Fruit fly (Drosophila melanogaster) whole organism, embryonic: Measurements from ENCODE around the gene Cys.

Experiments used
- Adf1 ChIP-seq: fragments of 200-800 bp; sonication (Bioruptor generic); IDR thresholded peaks from 2 replicates; pipeline ENCODE4 v1.3.6; 2022; ENCODE audit warnings: missing biosample characterization, missing genetic modification characterization
- CG10543 ChIP-seq: fragments of 200-800 bp; sonication (Bioruptor generic); optimal IDR thresholded peaks from 3 replicates; lab custom pipeline; 2017; ENCODE audit warnings: missing biosample characterization, mild to moderate bottlenecking, missing genetic modification characterization, moderate library complexity
- CG10979 ChIP-seq: fragments of 200-800 bp; sonication (Bioruptor generic); optimal IDR thresholded peaks from 2 replicates; lab custom pipeline; 2018; ENCODE audit warnings: missing biosample characterization, mild to moderate bottlenecking, missing genetic modification characterization, moderate library complexity
- CG12769 ChIP-seq: fragments of 200-800 bp; sonication (Bioruptor generic); optimal IDR thresholded peaks from 2 replicates; lab custom pipeline; 2019; ENCODE audit warnings: missing biosample characterization, mild to moderate bottlenecking, missing genetic modification characterization, moderate library complexity
- CG13287 ChIP-seq: fragments of 200-800 bp; sonication (Bioruptor generic); IDR thresholded peaks from 2 replicates; pipeline ENCODE4 v1.3.6; 2022; ENCODE audit warnings: missing biosample characterization, missing genetic modification characterization; ENCODE audit not compliant: partially characterized antibody
- CG13424 ChIP-seq: fragments of 200-800 bp; sonication (Bioruptor generic); optimal IDR thresholded peaks from 2 replicates; lab custom pipeline; 2019; ENCODE audit warnings: missing biosample characterization, mild to moderate bottlenecking, missing genetic modification characterization, moderate library complexity
- CG13624 ChIP-seq: fragments of 200-800 bp; sonication (Bioruptor generic); optimal IDR thresholded peaks from 2 replicates; lab custom pipeline; 2016; ENCODE audit warnings: missing biosample characterization, missing genetic modification characterization
- CG15696 ChIP-seq: fragments of 200-800 bp; sonication (Bioruptor generic); optimal IDR thresholded peaks from 2 replicates; lab custom pipeline; 2019; ENCODE audit warnings: missing biosample characterization, mild to moderate bottlenecking, missing genetic modification characterization, moderate library complexity
- CG1792 ChIP-seq: fragments of 200-800 bp; sonication (Bioruptor generic); optimal IDR thresholded peaks from 2 replicates; lab custom pipeline; 2016; ENCODE audit warnings: missing biosample characterization, missing genetic modification characterization
- CG2199 ChIP-seq: fragments of 200-800 bp; sonication (Bioruptor generic); IDR thresholded peaks from 3 replicates; pipeline ENCODE4 v1.3.6; 2022; ENCODE audit warnings: missing biosample characterization, missing genetic modification characterization
- CG30403 ChIP-seq: fragments of 200-800 bp; sonication (Bioruptor generic); optimal IDR thresholded peaks from 3 replicates; lab custom pipeline; 2016; ENCODE audit warnings: missing biosample characterization, missing genetic modification characterization
- CG3163 ChIP-seq: fragments of 200-800 bp; sonication (Bioruptor generic); optimal IDR thresholded peaks from 3 replicates; lab custom pipeline; 2016; ENCODE audit warnings: missing biosample characterization, missing genetic modification characterization
- CG32532 ChIP-seq: fragments of 200-800 bp; sonication (Bioruptor generic); IDR thresholded peaks from 2 replicates; pipeline ENCODE4 v1.3.6; 2022; ENCODE audit warnings: missing biosample characterization, missing genetic modification characterization
- CG32767 ChIP-seq: fragments of 200-800 bp; sonication (Bioruptor generic); IDR thresholded peaks from 2 replicates; pipeline ENCODE4 v1.3.6; 2022; ENCODE audit warnings: missing biosample characterization, missing genetic modification characterization
- CG4360 ChIP-seq: fragments of 200-800 bp; sonication (Bioruptor generic); IDR thresholded peaks from 2 replicates; pipeline ENCODE4 v1.3.6; 2022; ENCODE audit warnings: missing biosample characterization, missing genetic modification characterization
- CG43689 ChIP-seq: fragments of 200-800 bp; sonication (Bioruptor generic); IDR thresholded peaks from 2 replicates; pipeline ENCODE4 v1.3.6; 2022; ENCODE audit warnings: missing biosample characterization, missing genetic modification characterization
- CG8290 ChIP-seq, 3 experiments: fragments of 200-800 bp; sonication (Bioruptor generic); optimal IDR thresholded peaks; 2 replicates each; lab custom pipeline; 2016 to 2019; ENCODE audit warnings: missing biosample characterization in 3 of 3, missing genetic modification characterization in 3 of 3, mild to moderate bottlenecking in 2 of 3, moderate library complexity in 1 of 3
- CG9797 ChIP-seq: fragments of 200-800 bp; sonication (Bioruptor generic); optimal IDR thresholded peaks from 3 replicates; lab custom pipeline; 2018; ENCODE audit warnings: missing biosample characterization, mild to moderate bottlenecking, missing genetic modification characterization
- CTCF ChIP-seq: fragments of 200-800 bp; sonication (Bioruptor generic); optimal IDR thresholded peaks from 2 replicates; lab custom pipeline; 2017; ENCODE audit warnings: missing biosample characterization, mild to moderate bottlenecking, missing genetic modification characterization, moderate library complexity
- Chrac-16 ChIP-seq: fragments of 200-800 bp; sonication (Bioruptor generic); optimal IDR thresholded peaks from 3 replicates; lab custom pipeline; 2016; ENCODE audit warnings: missing biosample characterization, missing genetic modification characterization
- Deaf1 ChIP-seq: fragments of 200-800 bp; optimal IDR thresholded peaks from 3 replicates; lab custom pipeline; 2019; ENCODE audit warnings: missing biosample characterization, mild to moderate bottlenecking, missing genetic modification characterization, moderate library complexity
- Doc3 ChIP-seq: fragments of 200-800 bp; sonication (Bioruptor generic); IDR thresholded peaks from 3 replicates; pipeline ENCODE4 v1.3.6; 2022; ENCODE audit warnings: missing biosample characterization, missing genetic modification characterization; ENCODE audit not compliant: partially characterized antibody
- E2f2 ChIP-seq: fragments of 200-800 bp; sonication (Bioruptor generic); IDR thresholded peaks from 2 replicates; pipeline ENCODE4 v1.3.6; 2022; ENCODE audit warnings: missing biosample characterization, missing genetic modification characterization
- Fer3 ChIP-seq: fragments of 200-800 bp; sonication (Bioruptor generic); optimal IDR thresholded peaks from 2 replicates; lab custom pipeline; 2018; ENCODE audit warnings: missing biosample characterization, mild to moderate bottlenecking, missing genetic modification characterization, moderate library complexity
- Jarid2 ChIP-seq: fragments of 200-800 bp; sonication (Bioruptor generic); optimal IDR thresholded peaks from 3 replicates; lab custom pipeline; 2017; ENCODE audit warnings: mild to moderate bottlenecking, missing biosample characterization, missing genetic modification reagents, missing genetic modification characterization
- Opbp ChIP-seq: fragments of 200-800 bp; sonication (Bioruptor generic); IDR thresholded peaks from 3 replicates; pipeline ENCODE4 v1.3.6; 2022; ENCODE audit warnings: missing biosample characterization, missing genetic modification characterization; ENCODE audit not compliant: partially characterized antibody
- Sox100B ChIP-seq: fragments of 200-800 bp; sonication (Bioruptor generic); optimal IDR thresholded peaks from 3 replicates; lab custom pipeline; 2018; ENCODE audit warnings: missing biosample characterization, mild to moderate bottlenecking, missing genetic modification characterization
- Trl ChIP-seq, 3 experiments: fragments of >200 bp in 2 of 3; fragments of 200-800 bp in 1 of 3; sonication (Bioruptor generic) in 1 of 3; optimal IDR thresholded peaks; 2 replicates in 1 of 3; 3 replicates in 2 of 3; lab custom pipeline; 2016 to 2017; ENCODE audit warnings: missing biosample characterization in 1 of 3, missing genetic modification characterization in 1 of 3
- ab ChIP-seq: fragments of 200-800 bp; sonication (Bioruptor generic); optimal IDR thresholded peaks from 2 replicates; lab custom pipeline; 2016; ENCODE audit warnings: missing biosample characterization, missing genetic modification characterization
- bbx ChIP-seq: fragments of 200-800 bp; sonication (Bioruptor generic); IDR thresholded peaks from 2 replicates; pipeline ENCODE4 v1.3.6; 2022; ENCODE audit warnings: missing biosample characterization, missing genetic modification characterization; ENCODE audit not compliant: partially characterized antibody
- cas ChIP-seq: fragments of 200-800 bp; sonication (Bioruptor generic); IDR thresholded peaks from 2 replicates; pipeline ENCODE4 v1.3.6; 2022; ENCODE audit warnings: missing biosample characterization, missing genetic modification characterization
- cg ChIP-seq: fragments of 200-800 bp; sonication (Bioruptor generic); optimal IDR thresholded peaks from 3 replicates; lab custom pipeline; 2019; ENCODE audit warnings: missing biosample characterization, mild to moderate bottlenecking, missing genetic modification characterization, moderate library complexity
- chn ChIP-seq: fragments of 200-800 bp; sonication (Bioruptor generic); optimal IDR thresholded peaks from 2 replicates; lab custom pipeline; 2016; ENCODE audit warnings: missing biosample characterization, missing genetic modification characterization
- fd64A ChIP-seq: fragments of 200-800 bp; sonication (Bioruptor generic); optimal IDR thresholded peaks from 3 replicates; lab custom pipeline; 2018; ENCODE audit warnings: missing biosample characterization, mild to moderate bottlenecking, missing genetic modification characterization
- grn ChIP-seq: fragments of 200-800 bp; sonication (Bioruptor generic); optimal IDR thresholded peaks from 3 replicates; lab custom pipeline; 2017; ENCODE audit warnings: missing biosample characterization, missing genetic modification characterization
- hkb ChIP-seq, 2 experiments: fragments of 200-800 bp in 1 of 2; fragments of >200 bp in 1 of 2; sonication (Bioruptor generic) in 1 of 2; IDR thresholded peaks in 1 of 2; optimal IDR thresholded peaks in 1 of 2; 2 replicates each; pipeline versions ENCODE4 v1.3.6 to Lab custom; 2017 to 2022; ENCODE audit warnings: missing biosample characterization in 1 of 2, missing genetic modification characterization in 1 of 2
- kni ChIP-seq: fragments of 200-800 bp; sonication (Bioruptor generic); optimal IDR thresholded peaks from 3 replicates; lab custom pipeline; 2017; ENCODE audit warnings: mild to moderate bottlenecking, missing biosample characterization, missing genetic modification reagents, missing genetic modification characterization
- nmo ChIP-seq: fragments of 200-800 bp; sonication (Bioruptor generic); optimal IDR thresholded peaks from 2 replicates; lab custom pipeline; 2018; ENCODE audit warnings: missing biosample characterization, mild to moderate bottlenecking, missing genetic modification characterization, moderate library complexity
- phol ChIP-seq: fragments of 200-800 bp; sonication (Bioruptor generic); optimal IDR thresholded peaks from 3 replicates; lab custom pipeline; 2018; ENCODE audit warnings: missing biosample characterization, mild to moderate bottlenecking, missing genetic modification characterization, moderate library complexity
- sd ChIP-seq: fragments of 200-800 bp; sonication (Bioruptor generic); optimal IDR thresholded peaks from 3 replicates; lab custom pipeline; 2018; ENCODE audit warnings: missing biosample characterization, mild to moderate bottlenecking, missing genetic modification characterization, moderate library complexity
- sens ChIP-seq: fragments of 200-800 bp; sonication (Bioruptor generic); peaks from one replicate; lab custom pipeline; 2016; ENCODE audit warnings: missing biosample characterization, missing genetic modification characterization
- sens-2 ChIP-seq: fragments of 200-800 bp; sonication (Bioruptor generic); IDR thresholded peaks from 2 replicates; pipeline ENCODE4 v1.3.6; 2022; ENCODE audit warnings: missing biosample characterization, missing genetic modification characterization
- sqz ChIP-seq: fragments of 200-800 bp; sonication (Bioruptor generic); optimal IDR thresholded peaks from 3 replicates; lab custom pipeline; 2018; ENCODE audit warnings: missing biosample characterization, mild to moderate bottlenecking, missing genetic modification characterization
- tap ChIP-seq: fragments of 200-800 bp; optimal IDR thresholded peaks from 3 replicates; lab custom pipeline; 2019; ENCODE audit warnings: missing biosample characterization, mild to moderate bottlenecking, missing genetic modification characterization, moderate library complexity
- trem ChIP-seq: fragments of 200-800 bp; optimal IDR thresholded peaks from 3 replicates; lab custom pipeline; 2019; ENCODE audit warnings: missing biosample characterization, mild to moderate bottlenecking, missing genetic modification characterization, moderate library complexity
- vvl ChIP-seq: fragments of 200-800 bp; sonication (Bioruptor generic); IDR thresholded peaks from 2 replicates; pipeline ENCODE4 v1.3.6; 2022; ENCODE audit warnings: missing biosample characterization, missing genetic modification characterization

Cys gene

dm6 chr3R:14576692-14577646, 7.5 kb upstream of the Cys start, which contains the start of gene stumps:
stumps (plus strand) TSS chr3R:14577217.
- TF ChIP-seq CG9797 (GFP tag; lab: Kevin White, UChicago): no peak
- TF ChIP-seq CG2199 (GFP tag; lab: Robert Waterston, UW): peak; percentile 70; the same call in 2 of the 3 replicates
- peak; percentile 72 for TF ChIP-seq cg (GFP tag; lab: Kevin White, UChicago)
- peak; percentile 89 for TF ChIP-seq CG4360 (GFP tag; lab: Robert Waterston, UW)
- no peak for TF ChIP-seq nmo
- TF ChIP-seq CG13424: no peak
- TF ChIP-seq CG32767 (GFP tag; lab: Robert Waterston, UW): 0 out of 2 replicates have a peak, but pooled peaks have one; percentile 27
- TF ChIP-seq CG15696 (tag; lab: Kevin White, UChicago): no peak
- peak; percentile 14 for TF ChIP-seq tap
- peak; percentile 0 for TF ChIP-seq fd64A (GFP tag; lab: Kevin White, UChicago)
- TF ChIP-seq CG3163 (GFP tag; lab: Kevin White, UChicago): peak; percentile 94
- TF ChIP-seq CG13287: peak; percentile 9; the same call in 1 of the 2 replicates
- TF ChIP-seq sqz (GFP tag; lab: Kevin White, UChicago): peak; percentile 35
- no peak for TF ChIP-seq CG43689 (GFP tag; lab: Robert Waterston, UW)
- TF ChIP-seq trem (tag; lab: Kevin White, UChicago): no peak
- TF ChIP-seq kni (GFP tag; lab: Kevin White, UChicago): peak; percentile 85
- TF ChIP-seq Deaf1 (tag; lab: Kevin White, UChicago): peak; percentile 84
- TF ChIP-seq Trl (optimal IDR thresholded peaks at IDR 0.05; lab: Kevin White, UChicago): peak; percentile 61
- TF ChIP-seq Trl (GFP tag; optimal IDR thresholded peaks at IDR 0.05; lab: Kevin White, UChicago): no peak
- no peak for TF ChIP-seq Fer3 (tag; lab: Kevin White, UChicago)
- no peak for TF ChIP-seq cas (GFP tag; lab: Robert Waterston, UW)
- 0 out of 2 replicates have a peak, but pooled peaks have one; percentile 7 for TF ChIP-seq bbx
- TF ChIP-seq vvl (GFP tag; lab: Robert Waterston, UW): peak; percentile 55; the same call in 1 of the 2 replicates
- no peak for TF ChIP-seq Chrac-16 (GFP tag; lab: Kevin White, UChicago)
- peak; percentile 81 for TF ChIP-seq CG10979 (tag; lab: Kevin White, UChicago)
- TF ChIP-seq phol: no peak
- no peak for TF ChIP-seq chn (GFP tag; lab: Kevin White, UChicago)
- peak; percentile 78 for TF ChIP-seq CG12769 (tag; lab: Kevin White, UChicago)
- no peak for TF ChIP-seq hkb (optimal IDR thresholded peaks at IDR 0.05; lab: Kevin White, UChicago)
- peak; percentile 28; the same call in 1 of the 2 replicates for TF ChIP-seq hkb (GFP tag; IDR thresholded peaks at IDR 0.05; lab: Robert Waterston, UW)
- TF ChIP-seq E2f2 (GFP tag; lab: Robert Waterston, UW): no peak; the same call in 1 of the 2 replicates
- no peak for TF ChIP-seq CG30403 (GFP tag; lab: Kevin White, UChicago)
- TF ChIP-seq CG10543 (GFP tag; lab: Kevin White, UChicago): peak; percentile 38
- TF ChIP-seq Adf1 (GFP tag; lab: Robert Waterston, UW): peak; percentile 80
- peak; percentile 53 for TF ChIP-seq grn (GFP tag; lab: Kevin White, UChicago)
- TF ChIP-seq CG8290 (GFP tag; optimal IDR thresholded peaks at IDR 0.05; lab: Kevin White, UChicago): peak; percentile 0
- TF ChIP-seq CG8290 (tag; optimal IDR thresholded peaks at IDR 0.05; lab: Kevin White, UChicago): no peak
- no peak for TF ChIP-seq CG32532 (GFP tag; lab: Robert Waterston, UW)
- TF ChIP-seq sd (tag; lab: Kevin White, UChicago): peak; percentile 77
- TF ChIP-seq sens (GFP tag; lab: Kevin White, UChicago): peak; percentile 46
- peak; percentile 87 for TF ChIP-seq CTCF (GFP tag; lab: Kevin White, UChicago)
- no peak for TF ChIP-seq ab (GFP tag; lab: Kevin White, UChicago)
- TF ChIP-seq Jarid2: peak; percentile 32
- no peak for TF ChIP-seq Doc3
- peak; percentile 31; the same call in 1 of the 2 replicates for TF ChIP-seq sens-2
- peak; percentile 20 for TF ChIP-seq Sox100B (GFP tag; lab: Kevin White, UChicago)
- TF ChIP-seq CG13624 (GFP tag; lab: Kevin White, UChicago): no peak
- peak; percentile 16 for TF ChIP-seq CG1792 (GFP tag; lab: Kevin White, UChicago)
- 0 out of 3 replicates have a peak, but pooled peaks have one; percentile 10 for TF ChIP-seq Opbp (GFP tag; lab: Robert Waterston, UW)
